Fruit fly (Drosophila melanogaster): ENCODE results near the gene comm3.

- TF ChIP-seq CG8478 (optimal IDR thresholded peaks at IDR 0.05) (no peak), CTCF (optimal IDR thresholded peaks at IDR 0.05) (no peak)
Observed at dm6 chr3L:15638524-15638923, 9.0 kb downstream of the comm3 start.
